Fruit fly (Drosophila melanogaster) whole organism, pupa: ENCODE data around the gene CG5382.

ENCODE experiments used
- EcR ChIP-seq: fragments of 200-800 bp; sonication (Bioruptor generic); optimal IDR thresholded peaks from 3 replicates; lab custom pipeline; 2019; ENCODE audit warnings: missing biosample characterization, missing genetic modification characterization, mild to moderate bottlenecking, moderate library complexity, missing genetic modification reagents
- Snoo ChIP-seq: fragments of 200-800 bp; sonication (Bioruptor generic); optimal IDR thresholded peaks from 3 replicates; lab custom pipeline; 2017; ENCODE audit warnings: missing biosample characterization, mild to moderate bottlenecking, missing genetic modification characterization, inconsistent platforms

- TF ChIP-seq EcR (GFP tag; lab: Kevin White, UChicago) = no peak
- no peak for TF ChIP-seq Snoo
Observed at dm6 chr3R:22330512-22331119, 35.2 kb downstream of the CG5382 start, which contains the start of gene CG33721.
